Worm (Caenorhabditis elegans) whole organism, mixed stage, embryonic: ENCODE measurements around the gene F56F11.4.

Experiments used
- lin-13 ChIP-seq: fragments of 150-350 bp; optimal IDR thresholded peaks from 2 replicates; lab custom pipeline; 2014; ENCODE audit warnings: missing biosample characterization, missing genetic modification characterization
- lsy-2 ChIP-seq: fragments of 150-350 bp; optimal IDR thresholded peaks from 2 replicates; lab custom pipeline; 2014; ENCODE audit warnings: missing biosample characterization, missing genetic modification characterization
- mls-2 ChIP-seq: sonication (generic microtip); optimal IDR thresholded peaks from 2 replicates; lab custom pipeline; 2016; ENCODE audit warnings: mild to moderate bottlenecking, missing genetic modification characterization, moderate library complexity, missing compliant biosample characterization

- TF ChIP-seq lin-13, result no peak
- TF ChIP-seq mls-2, result no peak
- TF ChIP-seq lsy-2 (tag; lab: Kevin White, UChicago), result no peak
Observed at ce11 chrIII:2869512-2869911, 13.5 kb downstream of the F56F11.4 start.
